Fruit fly (Drosophila melanogaster) whole organism, prepupa: ENCODE data around the gene CG14431.

ENCODE experiments used
- CG10631 ChIP-seq: fragments of 200-800 bp; sonication (Bioruptor generic); optimal IDR thresholded peaks from 2 replicates; lab custom pipeline; 2016; ENCODE audit warnings: missing biosample characterization, missing genetic modification characterization
- CG11762 ChIP-seq: fragments of 200-800 bp; sonication (Bioruptor generic); optimal IDR thresholded peaks from 3 replicates; lab custom pipeline; 2016; ENCODE audit warnings: missing biosample characterization, missing genetic modification characterization; ENCODE audit not compliant: insufficient read depth
- CG15336 ChIP-seq: fragments of 200-800 bp; sonication (Bioruptor generic); IDR thresholded peaks from 2 replicates; pipeline ENCODE4 v1.3.6; 2022; ENCODE audit warnings: missing biosample characterization, missing genetic modification characterization
- CG1621 ChIP-seq: fragments of 200-800 bp; sonication (Bioruptor generic); optimal IDR thresholded peaks from 3 replicates; lab custom pipeline; 2018; ENCODE audit warnings: missing biosample characterization, mild to moderate bottlenecking, missing genetic modification characterization
- CG16779 ChIP-seq: fragments of 200-800 bp; sonication (Bioruptor generic); optimal IDR thresholded peaks from 3 replicates; lab custom pipeline; 2017; ENCODE audit warnings: missing biosample characterization, mild to moderate bottlenecking, missing genetic modification characterization
- CG32006 ChIP-seq: fragments of 200-800 bp; sonication (Bioruptor generic); optimal IDR thresholded peaks from 3 replicates; lab custom pipeline; 2017; ENCODE audit warnings: missing biosample characterization, mild to moderate bottlenecking, missing genetic modification characterization
- CG3919 ChIP-seq: fragments of 200-800 bp; sonication (Bioruptor generic); optimal IDR thresholded peaks from 3 replicates; lab custom pipeline; 2016; ENCODE audit warnings: missing biosample characterization, missing genetic modification characterization
- CG6163 ChIP-seq: fragments of 200-800 bp; sonication (Bioruptor generic); IDR thresholded peaks from 3 replicates; pipeline ENCODE4 v1.3.6; 2022; ENCODE audit warnings: missing biosample characterization, missing genetic modification characterization
- CG6276 ChIP-seq: fragments of 200-800 bp; sonication (Bioruptor generic); optimal IDR thresholded peaks from 2 replicates; lab custom pipeline; 2017; ENCODE audit warnings: missing biosample characterization, mild to moderate bottlenecking, missing genetic modification characterization
- CG6808 ChIP-seq: fragments of 200-800 bp; sonication (Bioruptor generic); optimal IDR thresholded peaks from 3 replicates; lab custom pipeline; 2017; ENCODE audit warnings: missing biosample characterization, missing genetic modification characterization, mild to moderate bottlenecking, moderate library complexity, missing genetic modification reagents
- CG8119 ChIP-seq: fragments of 200-800 bp; sonication (Bioruptor generic); IDR thresholded peaks from 3 replicates; pipeline ENCODE4 v1.3.6; 2022; ENCODE audit warnings: missing biosample characterization, missing genetic modification characterization
- CG8319 ChIP-seq: fragments of 200-800 bp; sonication (Bioruptor generic); optimal IDR thresholded peaks from 3 replicates; lab custom pipeline; 2016; ENCODE audit warnings: missing biosample characterization, missing genetic modification characterization
- CG9139 ChIP-seq: fragments of 200-800 bp; sonication (Bioruptor generic); optimal IDR thresholded peaks from 3 replicates; lab custom pipeline; 2017; ENCODE audit warnings: missing biosample characterization, mild to moderate bottlenecking, missing genetic modification characterization
- Eip75B ChIP-seq: fragments of 200-800 bp; sonication (Bioruptor generic); optimal IDR thresholded peaks from 3 replicates; lab custom pipeline; 2016; ENCODE audit warnings: missing biosample characterization, missing genetic modification characterization
- Eip78C ChIP-seq: fragments of 200-800 bp; sonication (Bioruptor generic); peaks from one replicate; lab custom pipeline; 2016; ENCODE audit warnings: missing biosample characterization, missing genetic modification characterization
- Eip93F ChIP-seq: fragments of 200-800 bp; sonication (Bioruptor generic); optimal IDR thresholded peaks from 2 replicates; lab custom pipeline; 2016; ENCODE audit warnings: missing biosample characterization, mild to moderate bottlenecking, missing genetic modification characterization
- Ets21C ChIP-seq: fragments of 200-800 bp; sonication (Bioruptor generic); optimal IDR thresholded peaks from 3 replicates; lab custom pipeline; 2016; ENCODE audit warnings: missing biosample characterization, missing genetic modification characterization
- Ets96B ChIP-seq: fragments of 200-800 bp; optimal IDR thresholded peaks from 2 replicates; lab custom pipeline; 2019; ENCODE audit warnings: missing biosample characterization, mild to moderate bottlenecking, missing genetic modification characterization, moderate library complexity
- Gug ChIP-seq: fragments of 200-800 bp; sonication (Bioruptor generic); IDR thresholded peaks from 2 replicates; pipeline ENCODE4 v1.3.6; 2022; ENCODE audit warnings: missing biosample characterization, missing genetic modification characterization
- Hr39 ChIP-seq: fragments of 200-800 bp; sonication (Bioruptor generic); optimal IDR thresholded peaks from 2 replicates; lab custom pipeline; 2016; ENCODE audit warnings: missing biosample characterization, missing genetic modification characterization
- Hr4 ChIP-seq: fragments of 200-800 bp; sonication (Bioruptor generic); optimal IDR thresholded peaks from 3 replicates; lab custom pipeline; 2016; ENCODE audit warnings: missing biosample characterization, missing genetic modification characterization
- Lpt ChIP-seq: fragments of 200-800 bp; sonication (Bioruptor generic); optimal IDR thresholded peaks from 3 replicates; lab custom pipeline; 2016; ENCODE audit warnings: missing biosample characterization, missing genetic modification characterization
- Met ChIP-seq: fragments of 200-800 bp; sonication (Bioruptor generic); optimal IDR thresholded peaks from 3 replicates; lab custom pipeline; 2016; ENCODE audit warnings: missing biosample characterization, missing genetic modification characterization
- OdsH ChIP-seq: fragments of 200-800 bp; sonication (Bioruptor generic); optimal IDR thresholded peaks from 3 replicates; lab custom pipeline; 2016; ENCODE audit warnings: missing biosample characterization, missing genetic modification characterization
- Smox ChIP-seq: fragments of 200-800 bp; sonication (Bioruptor generic); optimal IDR thresholded peaks from 3 replicates; lab custom pipeline; 2016; ENCODE audit warnings: missing biosample characterization, missing genetic modification characterization
- Sox102F ChIP-seq: fragments of 200-800 bp; sonication (Bioruptor generic); optimal IDR thresholded peaks from 2 replicates; lab custom pipeline; 2016; ENCODE audit warnings: missing biosample characterization, mild to moderate bottlenecking, missing genetic modification characterization
- Sox14 ChIP-seq: fragments of 200-800 bp; sonication (Bioruptor generic); optimal IDR thresholded peaks from 3 replicates; lab custom pipeline; 2016; ENCODE audit warnings: missing biosample characterization, missing genetic modification characterization
- Sox15 ChIP-seq: fragments of 200-800 bp; sonication (Bioruptor generic); optimal IDR thresholded peaks from 3 replicates; lab custom pipeline; 2016; ENCODE audit warnings: missing biosample characterization, missing genetic modification characterization
- achi ChIP-seq: fragments of 200-800 bp; sonication (Bioruptor generic); optimal IDR thresholded peaks from 3 replicates; lab custom pipeline; 2016; ENCODE audit warnings: missing biosample characterization, missing genetic modification characterization
- acj6 ChIP-seq: fragments of 200-800 bp; sonication (Bioruptor generic); optimal IDR thresholded peaks from 3 replicates; lab custom pipeline; 2016; ENCODE audit warnings: missing biosample characterization, missing genetic modification characterization
- cyc ChIP-seq: fragments of 200-800 bp; sonication (Bioruptor generic); optimal IDR thresholded peaks from 3 replicates; lab custom pipeline; 2016; ENCODE audit warnings: missing biosample characterization, missing genetic modification characterization
- dsx ChIP-seq: fragments of 200-800 bp; optimal IDR thresholded peaks from 3 replicates; lab custom pipeline; 2019; ENCODE audit warnings: missing biosample characterization, mild to moderate bottlenecking, missing genetic modification characterization, moderate library complexity; ENCODE audit not compliant: poor library complexity, severe bottlenecking
- eg ChIP-seq: fragments of 200-800 bp; sonication (Bioruptor generic); IDR thresholded peaks from 3 replicates; pipeline ENCODE4 v1.3.6; 2022; ENCODE audit warnings: missing biosample characterization, missing genetic modification characterization
- esn ChIP-seq: fragments of 200-800 bp; sonication (Bioruptor generic); optimal IDR thresholded peaks from 2 replicates; lab custom pipeline; 2016; ENCODE audit warnings: missing biosample characterization, mild to moderate bottlenecking, missing genetic modification characterization, moderate library complexity
- fd59A ChIP-seq: fragments of 200-800 bp; sonication (Bioruptor generic); optimal IDR thresholded peaks from 2 replicates; lab custom pipeline; 2017; ENCODE audit warnings: missing biosample characterization, mild to moderate bottlenecking, missing genetic modification characterization, missing genetic modification reagents
- lz ChIP-seq: fragments of 200-800 bp; sonication (Bioruptor generic); optimal IDR thresholded peaks from 3 replicates; lab custom pipeline; 2016; ENCODE audit warnings: missing biosample characterization, missing genetic modification characterization
- net ChIP-seq: fragments of 200-800 bp; sonication (Bioruptor generic); optimal IDR thresholded peaks from 3 replicates; lab custom pipeline; 2016; ENCODE audit warnings: missing biosample characterization, missing genetic modification characterization
- pdm3 ChIP-seq: fragments of 200-800 bp; sonication (Bioruptor generic); optimal IDR thresholded peaks from 3 replicates; lab custom pipeline; 2016; ENCODE audit warnings: missing biosample characterization, missing genetic modification characterization
- salr ChIP-seq, 2 experiments: fragments of 200-800 bp; sonication (Bioruptor generic); optimal IDR thresholded peaks; 3 replicates each; lab custom pipeline; 2016 to 2018; ENCODE audit warnings: missing biosample characterization in 2 of 2, missing genetic modification characterization in 2 of 2, mild to moderate bottlenecking in 1 of 2
- ss ChIP-seq, 2 experiments: fragments of 200-800 bp; sonication (Bioruptor generic); optimal IDR thresholded peaks; 2 replicates in 1 of 2; 3 replicates in 1 of 2; lab custom pipeline; 2017 to 2018; ENCODE audit warnings: mild to moderate bottlenecking in 2 of 2, missing biosample characterization in 2 of 2, missing genetic modification characterization in 2 of 2, moderate library complexity in 1 of 2
- svp ChIP-seq: fragments of 200-800 bp; sonication (Bioruptor generic); peaks from one replicate; lab custom pipeline; 2016; ENCODE audit warnings: missing biosample characterization, missing genetic modification characterization
- topi ChIP-seq: fragments of 200-800 bp; sonication (Bioruptor generic); optimal IDR thresholded peaks from 3 replicates; lab custom pipeline; 2016; ENCODE audit warnings: missing biosample characterization, missing genetic modification characterization
- vri ChIP-seq: fragments of 200-800 bp; sonication (Bioruptor generic); optimal IDR thresholded peaks from 3 replicates; lab custom pipeline; 2016; ENCODE audit warnings: missing biosample characterization, mild to moderate bottlenecking, missing genetic modification characterization

CG14431 gene

DNA sequence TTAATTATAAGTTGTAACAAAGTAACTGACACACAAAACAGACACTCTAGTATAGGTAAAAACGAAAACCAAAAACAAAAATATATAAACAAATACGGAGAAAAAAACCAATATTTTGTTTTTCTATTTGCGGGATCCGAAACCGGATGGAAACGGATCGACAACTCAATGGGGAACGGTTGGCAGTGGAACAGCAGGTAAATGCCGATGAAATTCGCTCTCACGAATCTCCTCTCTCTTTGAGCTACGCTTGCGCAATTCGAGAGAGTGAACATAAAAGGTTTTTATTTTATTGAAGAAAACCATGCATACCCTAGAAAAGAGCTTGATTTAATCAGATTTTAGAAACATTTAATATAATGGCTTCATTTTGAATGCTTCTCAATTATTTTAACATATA is 79.0 kb downstream of the CG14431 start:
- TF ChIP-seq CG9139 (peak; percentile 15), acj6 (GFP tag; lab: Kevin White, UChicago) (no peak), Sox15 (no peak), CG6276 (no peak), dsx (GFP tag; lab: Kevin White, UChicago) (peak; percentile 24), CG10631 (GFP tag; lab: Kevin White, UChicago) (no peak)

dm6 chrX:6988082-6988481 is 80.0 kb downstream of the CG14431 start:
- TF ChIP-seq CG6808 (GFP tag; lab: Kevin White, UChicago) (no peak), svp (GFP tag; lab: Kevin White, UChicago) (peak; percentile 91)

DNA sequence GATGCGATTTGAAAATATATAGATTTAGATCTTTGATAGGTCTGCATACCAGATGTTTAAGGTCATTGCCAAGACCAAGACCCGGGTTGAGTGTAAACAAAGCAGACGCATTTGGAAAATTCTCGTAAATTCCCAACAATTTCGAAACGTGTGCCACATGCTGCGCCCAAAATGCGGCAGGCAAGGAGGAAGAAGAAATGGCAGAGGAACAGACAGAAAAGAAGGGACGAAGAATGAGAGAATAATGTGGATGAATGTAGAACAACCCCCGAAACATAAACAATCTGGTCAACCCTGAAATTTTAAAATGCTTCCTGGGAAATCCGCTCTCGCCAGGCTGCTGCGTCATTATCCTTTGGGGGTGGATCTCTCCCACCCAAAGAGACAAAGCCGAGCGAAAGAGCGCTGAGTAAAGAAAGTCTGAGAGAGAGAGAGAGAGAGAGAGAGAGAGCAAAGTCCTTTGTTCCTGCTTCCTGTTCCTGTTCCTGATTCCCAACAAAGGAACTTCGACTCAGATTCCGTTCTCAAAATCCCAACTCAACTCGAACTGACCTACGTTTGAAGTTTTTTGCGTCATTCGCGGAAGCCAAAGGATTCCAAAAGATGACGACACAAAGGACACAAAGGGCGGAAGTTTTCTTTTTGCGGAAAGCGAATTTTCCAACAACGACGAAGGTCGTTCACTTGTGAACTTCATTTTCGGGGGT is 80.7 kb downstream of the CG14431 start:
- TF ChIP-seq eg (GFP tag; lab: Robert Waterston, UW) (no peak), vri (GFP tag; lab: Kevin White, UChicago) (no peak), CG6276 (no peak), CG6163 (GFP tag; lab: Robert Waterston, UW) (no peak), CG11762 (GFP tag; lab: Kevin White, UChicago) (no peak), dsx (GFP tag; lab: Kevin White, UChicago) (no peak), Lpt (GFP tag; lab: Kevin White, UChicago) (no peak), Hr4 (no peak), svp (GFP tag; lab: Kevin White, UChicago) (no peak), Ets96B (tag; lab: Kevin White, UChicago) (no peak), Met (GFP tag; lab: Kevin White, UChicago) (no peak), cyc (GFP tag; lab: Kevin White, UChicago) (no peak), fd59A (no peak), CG1621 (no peak), CG15336 (GFP tag; lab: Robert Waterston, UW) (no peak), CG6808 (GFP tag; lab: Kevin White, UChicago) (no peak), net (GFP tag; lab: Kevin White, UChicago) (no peak), CG16779 (tag; lab: Kevin White, UChicago) (no peak)

dm6 chrX:6990105-6990504 is 82.0 kb downstream of the CG14431 start:
- TF ChIP-seq Ets96B (tag; lab: Kevin White, UChicago) (no peak), Hr39 (peak; percentile 0), topi (GFP tag; lab: Kevin White, UChicago) (peak; percentile 47), Lpt (GFP tag; lab: Kevin White, UChicago) (no peak), Hr4 (no peak), CG3919 (peak; percentile 19), ss (GFP tag; optimal IDR thresholded peaks at IDR 0.05; lab: Kevin White, UChicago) (peak in 1 of 2 experiments; percentile 8), Smox (GFP tag; lab: Kevin White, UChicago) (peak; percentile 28), CG8119 (no peak), salr (GFP tag; optimal IDR thresholded peaks at IDR 0.05; lab: Kevin White, UChicago) (no peak), net (GFP tag; lab: Kevin White, UChicago) (no peak), CG15336 (GFP tag; lab: Robert Waterston, UW) (0 out of 2 replicates have a peak, but pooled peaks have one; percentile 11), CG6163 (GFP tag; lab: Robert Waterston, UW) (no peak), pdm3 (GFP tag; lab: Kevin White, UChicago) (no peak), CG1621 (no peak), OdsH (no peak), CG11762 (GFP tag; lab: Kevin White, UChicago) (no peak), Eip78C (GFP tag; lab: Kevin White, UChicago) (peak; percentile 71), lz (GFP tag; lab: Kevin White, UChicago) (peak; percentile 28), svp (GFP tag; lab: Kevin White, UChicago) (peak; percentile 59), cyc (GFP tag; lab: Kevin White, UChicago) (peak; percentile 39), Gug (no peak), CG8319 (GFP tag; lab: Kevin White, UChicago) (no peak), Eip93F (GFP tag; lab: Kevin White, UChicago) (peak; percentile 7), Ets21C (no peak), CG32006 (GFP tag; lab: Kevin White, UChicago) (peak; percentile 23), achi (GFP tag; lab: Kevin White, UChicago) (no peak), Eip75B (GFP tag; lab: Kevin White, UChicago) (peak; percentile 18), fd59A (no peak), dsx (GFP tag; lab: Kevin White, UChicago) (no peak), Sox14 (GFP tag; lab: Kevin White, UChicago) (peak; percentile 12), Sox102F (GFP tag; lab: Kevin White, UChicago) (peak; percentile 20), esn (GFP tag; lab: Kevin White, UChicago) (peak; percentile 31), Met (GFP tag; lab: Kevin White, UChicago) (peak; percentile 41)
